Worm (Caenorhabditis elegans) whole organism, midembryonic: ENCODE data around the gene C33C12.1.

Experiments
- T22C8.4 ChIP-seq: fragments of 200-800 bp; sonication (Bioruptor generic); IDR thresholded peaks from 2 replicates; pipeline ENCODE4 v1.3.6; 2022; ENCODE audit warnings: missing genetic modification characterization, missing compliant biosample characterization
- cog-1 ChIP-seq: sonication (generic microtip); optimal IDR thresholded peaks from 2 replicates; lab custom pipeline; 2016; ENCODE audit warnings: missing genetic modification characterization, missing compliant biosample characterization
- flt-1 ChIP-seq: fragments of 200-800 bp; sonication (Bioruptor generic); IDR thresholded peaks from 2 replicates; pipeline ENCODE4 v1.3.6; 2022; ENCODE audit warnings: missing genetic modification characterization, missing compliant biosample characterization
- med-1 ChIP-seq: sonication (generic microtip); optimal IDR thresholded peaks from 2 replicates; lab custom pipeline; 2017; ENCODE audit warnings: missing genetic modification characterization, mild to moderate bottlenecking, missing compliant biosample characterization, antibody characterized with exemption, missing genetic modification reagents; ENCODE audit not compliant: insufficient read depth
- tab-1 ChIP-seq: fragments of 200-800 bp; sonication (Bioruptor generic); IDR thresholded peaks from 2 replicates; pipeline ENCODE4 v1.3.6; 2022; ENCODE audit warnings: missing genetic modification characterization, missing compliant biosample characterization
- ztf-23 ChIP-seq: fragments of 200-800 bp; sonication (Bioruptor generic); IDR thresholded peaks from 2 replicates; pipeline ENCODE4 v1.3.6; 2022; ENCODE audit warnings: missing genetic modification reagents, missing genetic modification characterization, missing compliant biosample characterization
- ztf-29 ChIP-seq: fragments of 200-800 bp; sonication (Bioruptor generic); IDR thresholded peaks from 2 replicates; pipeline ENCODE4 v1.3.6; 2022; ENCODE audit warnings: missing genetic modification reagents, missing genetic modification characterization, missing compliant biosample characterization

DNA sequence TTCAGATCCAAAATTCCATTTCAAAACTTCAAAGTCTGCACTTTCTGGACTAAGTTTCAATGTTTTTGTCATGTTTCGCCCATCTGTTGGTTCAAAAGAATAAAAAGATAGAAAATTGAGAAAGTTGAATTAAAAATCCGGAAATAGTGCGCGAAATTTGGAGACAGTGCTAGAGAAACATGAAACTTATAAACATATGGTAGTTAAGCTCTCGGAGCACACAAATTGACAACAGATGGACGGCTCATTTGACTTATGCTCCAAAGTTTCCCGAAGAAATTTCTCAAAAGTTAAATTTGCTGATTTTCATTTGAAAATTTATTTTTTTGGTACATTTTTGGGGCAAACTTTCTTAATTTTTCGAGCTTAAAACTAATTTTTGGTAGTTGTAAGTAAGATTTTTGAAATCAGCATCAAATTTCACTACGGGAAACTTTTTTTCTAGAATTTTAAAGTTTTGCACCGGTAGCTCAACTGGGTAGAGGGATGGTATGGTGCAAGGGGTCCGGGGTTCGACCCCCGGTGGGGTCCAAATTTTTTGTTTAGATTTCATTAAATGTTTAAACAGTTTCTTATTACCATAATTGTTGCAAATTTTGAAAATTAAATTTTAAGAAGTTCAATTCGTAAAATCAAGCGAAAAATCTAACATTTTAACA, 8.2 kb downstream of the C33C12.1 start:
- no peak for TF ChIP-seq ztf-23 (GFP tag; lab: Robert Waterston, UW)
- TF ChIP-seq tab-1 (GFP tag; lab: Robert Waterston, UW): no peak
- TF ChIP-seq med-1: no peak
- TF ChIP-seq flt-1: no peak
- no peak for TF ChIP-seq T22C8.4 (GFP tag; lab: Robert Waterston, UW)
- TF ChIP-seq ztf-29 (GFP tag; lab: Robert Waterston, UW): no peak
- TF ChIP-seq cog-1 (tag; lab: Kevin White, UChicago): no peak
